Fruit fly (Drosophila melanogaster) whole organism, prepupa: ENCODE measurements around the gene Pbgs.

ENCODE experiments used
- Blimp-1 ChIP-seq: fragments of 200-800 bp; sonication (Bioruptor generic); optimal IDR thresholded peaks from 3 replicates; lab custom pipeline; 2017; ENCODE audit warnings: missing biosample characterization, missing genetic modification characterization, mild to moderate bottlenecking, moderate library complexity, missing genetic modification reagents
- CG10631 ChIP-seq: fragments of 200-800 bp; sonication (Bioruptor generic); optimal IDR thresholded peaks from 2 replicates; lab custom pipeline; 2016; ENCODE audit warnings: missing biosample characterization, missing genetic modification characterization
- CG10669 ChIP-seq: fragments of 200-800 bp; sonication (Bioruptor generic); optimal IDR thresholded peaks from 3 replicates; lab custom pipeline; 2018; ENCODE audit warnings: missing biosample characterization, mild to moderate bottlenecking, missing genetic modification characterization, moderate library complexity
- CG11294 ChIP-seq: fragments of 200-800 bp; sonication (Bioruptor generic); IDR thresholded peaks from 2 replicates; pipeline ENCODE4 v1.3.6; 2022; ENCODE audit warnings: missing biosample characterization, missing genetic modification characterization
- CG11902 ChIP-seq: fragments of 200-800 bp; sonication (Bioruptor generic); optimal IDR thresholded peaks from 3 replicates; lab custom pipeline; 2016; ENCODE audit warnings: missing biosample characterization, missing genetic modification characterization
- CG1621 ChIP-seq: fragments of 200-800 bp; sonication (Bioruptor generic); optimal IDR thresholded peaks from 3 replicates; lab custom pipeline; 2018; ENCODE audit warnings: missing biosample characterization, mild to moderate bottlenecking, missing genetic modification characterization
- CG3032 ChIP-seq: fragments of 200-800 bp; optimal IDR thresholded peaks from 2 replicates; lab custom pipeline; 2019; ENCODE audit warnings: missing biosample characterization, mild to moderate bottlenecking, missing genetic modification characterization, moderate library complexity
- CG31627 ChIP-seq: fragments of 200-800 bp; sonication (Bioruptor generic); optimal IDR thresholded peaks from 3 replicates; lab custom pipeline; 2016; ENCODE audit warnings: missing biosample characterization, missing genetic modification characterization
- CG32006 ChIP-seq: fragments of 200-800 bp; sonication (Bioruptor generic); optimal IDR thresholded peaks from 3 replicates; lab custom pipeline; 2017; ENCODE audit warnings: missing biosample characterization, mild to moderate bottlenecking, missing genetic modification characterization
- CG3919 ChIP-seq: fragments of 200-800 bp; sonication (Bioruptor generic); optimal IDR thresholded peaks from 3 replicates; lab custom pipeline; 2016; ENCODE audit warnings: missing biosample characterization, missing genetic modification characterization
- CG6792 ChIP-seq: fragments of 200-800 bp; sonication (Bioruptor generic); optimal IDR thresholded peaks from 3 replicates; lab custom pipeline; 2016; ENCODE audit warnings: missing biosample characterization, missing genetic modification characterization
- CG6808 ChIP-seq: fragments of 200-800 bp; sonication (Bioruptor generic); optimal IDR thresholded peaks from 3 replicates; lab custom pipeline; 2017; ENCODE audit warnings: missing biosample characterization, missing genetic modification characterization, mild to moderate bottlenecking, moderate library complexity, missing genetic modification reagents
- CG6854 ChIP-seq: fragments of 200-800 bp; sonication (Bioruptor generic); optimal IDR thresholded peaks from 2 replicates; lab custom pipeline; 2017; ENCODE audit warnings: missing biosample characterization, mild to moderate bottlenecking, missing genetic modification characterization
- CG7368 ChIP-seq: fragments of 200-800 bp; sonication (Bioruptor generic); optimal IDR thresholded peaks from 3 replicates; lab custom pipeline; 2016; ENCODE audit warnings: missing biosample characterization, missing genetic modification characterization
- CG8119 ChIP-seq: fragments of 200-800 bp; sonication (Bioruptor generic); IDR thresholded peaks from 3 replicates; pipeline ENCODE4 v1.3.6; 2022; ENCODE audit warnings: missing biosample characterization, missing genetic modification characterization
- CG8319 ChIP-seq: fragments of 200-800 bp; sonication (Bioruptor generic); optimal IDR thresholded peaks from 3 replicates; lab custom pipeline; 2016; ENCODE audit warnings: missing biosample characterization, missing genetic modification characterization
- CG8632 ChIP-seq: fragments of 200-800 bp; sonication (Bioruptor generic); optimal IDR thresholded peaks from 3 replicates; lab custom pipeline; 2016; ENCODE audit warnings: missing biosample characterization, missing genetic modification characterization
- Eip75B ChIP-seq: fragments of 200-800 bp; sonication (Bioruptor generic); optimal IDR thresholded peaks from 3 replicates; lab custom pipeline; 2016; ENCODE audit warnings: missing biosample characterization, missing genetic modification characterization
- Eip78C ChIP-seq: fragments of 200-800 bp; sonication (Bioruptor generic); peaks from one replicate; lab custom pipeline; 2016; ENCODE audit warnings: missing biosample characterization, missing genetic modification characterization
- Eip93F ChIP-seq: fragments of 200-800 bp; sonication (Bioruptor generic); optimal IDR thresholded peaks from 2 replicates; lab custom pipeline; 2016; ENCODE audit warnings: missing biosample characterization, mild to moderate bottlenecking, missing genetic modification characterization
- Ets21C ChIP-seq: fragments of 200-800 bp; sonication (Bioruptor generic); optimal IDR thresholded peaks from 3 replicates; lab custom pipeline; 2016; ENCODE audit warnings: missing biosample characterization, missing genetic modification characterization
- Gug ChIP-seq: fragments of 200-800 bp; sonication (Bioruptor generic); IDR thresholded peaks from 2 replicates; pipeline ENCODE4 v1.3.6; 2022; ENCODE audit warnings: missing biosample characterization, missing genetic modification characterization
- Hr38 ChIP-seq: sonication (Bioruptor generic); optimal IDR thresholded peaks from 2 replicates; lab custom pipeline; 2016; ENCODE audit warnings: missing biosample characterization, missing genetic modification characterization
- Hr39 ChIP-seq: fragments of 200-800 bp; sonication (Bioruptor generic); optimal IDR thresholded peaks from 2 replicates; lab custom pipeline; 2016; ENCODE audit warnings: missing biosample characterization, missing genetic modification characterization
- OdsH ChIP-seq: fragments of 200-800 bp; sonication (Bioruptor generic); optimal IDR thresholded peaks from 3 replicates; lab custom pipeline; 2016; ENCODE audit warnings: missing biosample characterization, missing genetic modification characterization
- Smox ChIP-seq: fragments of 200-800 bp; sonication (Bioruptor generic); optimal IDR thresholded peaks from 3 replicates; lab custom pipeline; 2016; ENCODE audit warnings: missing biosample characterization, missing genetic modification characterization
- Sox14 ChIP-seq: fragments of 200-800 bp; sonication (Bioruptor generic); optimal IDR thresholded peaks from 3 replicates; lab custom pipeline; 2016; ENCODE audit warnings: missing biosample characterization, missing genetic modification characterization
- Sox15 ChIP-seq: fragments of 200-800 bp; sonication (Bioruptor generic); optimal IDR thresholded peaks from 3 replicates; lab custom pipeline; 2016; ENCODE audit warnings: missing biosample characterization, missing genetic modification characterization
- achi ChIP-seq: fragments of 200-800 bp; sonication (Bioruptor generic); optimal IDR thresholded peaks from 3 replicates; lab custom pipeline; 2016; ENCODE audit warnings: missing biosample characterization, missing genetic modification characterization
- cyc ChIP-seq: fragments of 200-800 bp; sonication (Bioruptor generic); optimal IDR thresholded peaks from 3 replicates; lab custom pipeline; 2016; ENCODE audit warnings: missing biosample characterization, missing genetic modification characterization
- dac ChIP-seq: fragments of 200-800 bp; sonication (Bioruptor generic); optimal IDR thresholded peaks from 2 replicates; lab custom pipeline; 2017; ENCODE audit warnings: missing biosample characterization, mild to moderate bottlenecking, missing genetic modification characterization
- dsx ChIP-seq: fragments of 200-800 bp; optimal IDR thresholded peaks from 3 replicates; lab custom pipeline; 2019; ENCODE audit warnings: missing biosample characterization, mild to moderate bottlenecking, missing genetic modification characterization, moderate library complexity; ENCODE audit not compliant: poor library complexity, severe bottlenecking
- eg ChIP-seq: fragments of 200-800 bp; sonication (Bioruptor generic); IDR thresholded peaks from 3 replicates; pipeline ENCODE4 v1.3.6; 2022; ENCODE audit warnings: missing biosample characterization, missing genetic modification characterization
- esn ChIP-seq: fragments of 200-800 bp; sonication (Bioruptor generic); optimal IDR thresholded peaks from 2 replicates; lab custom pipeline; 2016; ENCODE audit warnings: missing biosample characterization, mild to moderate bottlenecking, missing genetic modification characterization, moderate library complexity
- fd59A ChIP-seq: fragments of 200-800 bp; sonication (Bioruptor generic); optimal IDR thresholded peaks from 2 replicates; lab custom pipeline; 2017; ENCODE audit warnings: missing biosample characterization, mild to moderate bottlenecking, missing genetic modification characterization, missing genetic modification reagents
- lz ChIP-seq: fragments of 200-800 bp; sonication (Bioruptor generic); optimal IDR thresholded peaks from 3 replicates; lab custom pipeline; 2016; ENCODE audit warnings: missing biosample characterization, missing genetic modification characterization
- net ChIP-seq: fragments of 200-800 bp; sonication (Bioruptor generic); optimal IDR thresholded peaks from 3 replicates; lab custom pipeline; 2016; ENCODE audit warnings: missing biosample characterization, missing genetic modification characterization
- pdm3 ChIP-seq: fragments of 200-800 bp; sonication (Bioruptor generic); optimal IDR thresholded peaks from 3 replicates; lab custom pipeline; 2016; ENCODE audit warnings: missing biosample characterization, missing genetic modification characterization
- salr ChIP-seq, 2 experiments: fragments of 200-800 bp; sonication (Bioruptor generic); optimal IDR thresholded peaks; 3 replicates each; lab custom pipeline; 2016 to 2018; ENCODE audit warnings: missing biosample characterization in 2 of 2, missing genetic modification characterization in 2 of 2, mild to moderate bottlenecking in 1 of 2
- spab ChIP-seq: fragments of 200-800 bp; sonication (Bioruptor generic); optimal IDR thresholded peaks from 2 replicates; lab custom pipeline; 2017; ENCODE audit warnings: missing biosample characterization, mild to moderate bottlenecking, missing genetic modification characterization, missing genetic modification reagents
- ss ChIP-seq, 2 experiments: fragments of 200-800 bp; sonication (Bioruptor generic); optimal IDR thresholded peaks; 2 replicates in 1 of 2; 3 replicates in 1 of 2; lab custom pipeline; 2017 to 2018; ENCODE audit warnings: mild to moderate bottlenecking in 2 of 2, missing biosample characterization in 2 of 2, missing genetic modification characterization in 2 of 2, moderate library complexity in 1 of 2
- svp ChIP-seq: fragments of 200-800 bp; sonication (Bioruptor generic); peaks from one replicate; lab custom pipeline; 2016; ENCODE audit warnings: missing biosample characterization, missing genetic modification characterization
- topi ChIP-seq: fragments of 200-800 bp; sonication (Bioruptor generic); optimal IDR thresholded peaks from 3 replicates; lab custom pipeline; 2016; ENCODE audit warnings: missing biosample characterization, missing genetic modification characterization
- vri ChIP-seq: fragments of 200-800 bp; sonication (Bioruptor generic); optimal IDR thresholded peaks from 3 replicates; lab custom pipeline; 2016; ENCODE audit warnings: missing biosample characterization, mild to moderate bottlenecking, missing genetic modification characterization

Gene Pbgs

dm6 chr3L:12287370-12287769, 16.2 kb upstream of the Pbgs start:
- TF ChIP-seq Ets21C (GFP tag; lab: Kevin White, UChicago): no peak
- TF ChIP-seq dsx (GFP tag; lab: Kevin White, UChicago): no peak
- no peak for TF ChIP-seq topi
- TF ChIP-seq Sox15 (GFP tag; lab: Kevin White, UChicago): no peak
- no peak for TF ChIP-seq CG10669 (GFP tag; lab: Kevin White, UChicago)
- no peak for TF ChIP-seq net
- TF ChIP-seq salr (GFP tag; optimal IDR thresholded peaks at IDR 0.05; lab: Kevin White, UChicago): no peak
- no peak for TF ChIP-seq CG8119 (GFP tag; lab: Robert Waterston, UW)
- no peak for TF ChIP-seq pdm3 (GFP tag; lab: Kevin White, UChicago)
- no peak for TF ChIP-seq Eip93F (GFP tag; lab: Kevin White, UChicago)
- TF ChIP-seq CG32006 (GFP tag; lab: Kevin White, UChicago): no peak
- no peak for TF ChIP-seq achi
- TF ChIP-seq dac (GFP tag; lab: Kevin White, UChicago): no peak
- no peak for TF ChIP-seq OdsH (GFP tag; lab: Kevin White, UChicago)
- no peak for TF ChIP-seq fd59A (GFP tag; lab: Kevin White, UChicago)
- no peak for TF ChIP-seq CG6808 (GFP tag; lab: Kevin White, UChicago)
- TF ChIP-seq CG8632 (GFP tag; lab: Kevin White, UChicago): no peak
- no peak for TF ChIP-seq CG1621

dm6 chr3L:12277880-12278287, 6.7 kb upstream of the Pbgs start:
- TF ChIP-seq Sox14 (GFP tag; lab: Kevin White, UChicago) (no peak), Hr38 (GFP tag; lab: Kevin White, UChicago) (no peak), CG10669 (GFP tag; lab: Kevin White, UChicago) (no peak), Eip78C (GFP tag; lab: Kevin White, UChicago) (no peak), esn (GFP tag; lab: Kevin White, UChicago) (no peak), vri (no peak), Smox (GFP tag; lab: Kevin White, UChicago) (no peak), salr (GFP tag; optimal IDR thresholded peaks at IDR 0.05; lab: Kevin White, UChicago) (no peak), CG7368 (GFP tag; lab: Kevin White, UChicago) (no peak), pdm3 (GFP tag; lab: Kevin White, UChicago) (no peak)

- no peak for TF ChIP-seq CG8119 (GFP tag; lab: Robert Waterston, UW)
- TF ChIP-seq CG11294 (GFP tag; lab: Robert Waterston, UW): no peak; the same call in 1 of the 2 replicates
- TF ChIP-seq CG31627 (GFP tag; lab: Kevin White, UChicago): peak; percentile 22
- TF ChIP-seq CG10631 (GFP tag; lab: Kevin White, UChicago): peak; percentile 66
- no peak for TF ChIP-seq CG6792 (GFP tag; lab: Kevin White, UChicago)
- no peak for TF ChIP-seq Gug (GFP tag; lab: Robert Waterston, UW)
- peak in 1 of 2 experiments; percentile 28 for TF ChIP-seq ss (GFP tag; optimal IDR thresholded peaks at IDR 0.05; lab: Kevin White, UChicago)
- TF ChIP-seq svp (GFP tag; lab: Kevin White, UChicago): peak; percentile 68
- TF ChIP-seq pdm3 (GFP tag; lab: Kevin White, UChicago): peak; percentile 52
- TF ChIP-seq Hr38 (GFP tag; lab: Kevin White, UChicago): no peak
- no peak for TF ChIP-seq CG1621
- no peak for TF ChIP-seq Eip75B (GFP tag; lab: Kevin White, UChicago)
- TF ChIP-seq CG10669 (GFP tag; lab: Kevin White, UChicago): peak; percentile 4
- no peak for TF ChIP-seq CG6854 (GFP tag; lab: Kevin White, UChicago)
- no peak for TF ChIP-seq CG8319 (GFP tag; lab: Kevin White, UChicago)
- peak; percentile 25 for TF ChIP-seq Smox (GFP tag; lab: Kevin White, UChicago)
- TF ChIP-seq cyc (GFP tag; lab: Kevin White, UChicago): peak; percentile 38
- TF ChIP-seq Eip78C (GFP tag; lab: Kevin White, UChicago): peak; percentile 61
- TF ChIP-seq lz (GFP tag; lab: Kevin White, UChicago): peak; percentile 4
- peak; percentile 34 for TF ChIP-seq Hr39 (GFP tag; lab: Kevin White, UChicago)
- no peak for TF ChIP-seq dsx (GFP tag; lab: Kevin White, UChicago)
- TF ChIP-seq topi: peak; percentile 28
- TF ChIP-seq CG11902 (GFP tag; lab: Kevin White, UChicago): peak; percentile 42
- TF ChIP-seq CG3919 (GFP tag; lab: Kevin White, UChicago): peak; percentile 29
- peak; percentile 50 for TF ChIP-seq CG3032 (tag; lab: Kevin White, UChicago)
- peak; percentile 32; the same call in 1 of the 3 replicates for TF ChIP-seq eg (GFP tag; lab: Robert Waterston, UW)
- no peak for TF ChIP-seq net
- no peak for TF ChIP-seq spab (GFP tag; lab: Kevin White, UChicago)
- TF ChIP-seq salr (GFP tag; optimal IDR thresholded peaks at IDR 0.05; lab: Kevin White, UChicago): peak in 1 of 2 experiments; percentile 56
- TF ChIP-seq Sox14 (GFP tag; lab: Kevin White, UChicago): peak; percentile 11
- no peak for TF ChIP-seq Blimp-1 (GFP tag; lab: Kevin White, UChicago)
Observed at dm6 chr3L:12277054-12277879, 6.1 kb upstream of the Pbgs start, which contains the start of the genes Sms and INPP5E. Gene Sms, minus strand, starts transcription at chr3L:12277251. Gene INPP5E, plus strand, starts transcription at chr3L:12277655.
